Worm (Caenorhabditis elegans): ENCODE measurements around the gene acs-3.

Gene acs-3

ce11 chrV:2008412-2008811 lies 39.1 kb downstream of the acs-3 start (continued):
- TF ChIP-seq D2030.7 (GFP tag; IDR thresholded peaks at IDR 0.05) (peak; percentile 90), F23B12.7 (tag; optimal IDR thresholded peaks at IDR 0.05; ENCODE audit: insufficient read depth) (no peak), snpc-1.3 (tag; optimal IDR thresholded peaks at IDR 0.05; ENCODE audit: insufficient read depth) (peak; percentile 44), F33H1.4 (GFP tag; IDR thresholded peaks at IDR 0.05) (peak; percentile 75), T07F8.4 (tag; optimal IDR thresholded peaks at IDR 0.05) (no peak), ztf-28 (GFP tag; IDR thresholded peaks at IDR 0.05) (peak; percentile 84; the same call in 1 of the 2 replicates), attf-5 (GFP tag; optimal IDR thresholded peaks at IDR 0.05) (peak; percentile 69), F37B4.10 (GFP tag; IDR thresholded peaks at IDR 0.05) (no peak), F57C9.4 (tag; optimal IDR thresholded peaks at IDR 0.05) (no peak), ceh-91 (GFP tag; IDR thresholded peaks at IDR 0.05) (peak; percentile 89), F22D6.2 (tag; optimal IDR thresholded peaks at IDR 0.05) (no peak), nhr-90 (tag; optimal IDR thresholded peaks at IDR 0.05) (peak; percentile 0), sptf-2 (GFP tag; optimal IDR thresholded peaks at IDR 0.05) (no peak), dox-1 (GFP tag; IDR thresholded peaks at IDR 0.05) (peak; percentile 93), die-1 (tag; optimal IDR thresholded peaks at IDR 0.05) (no peak), egrh-3 (GFP tag; IDR thresholded peaks at IDR 0.05) (peak; percentile 42; the same call in 1 of the 2 replicates), tbx-9 (tag; optimal IDR thresholded peaks at IDR 0.05; ENCODE audit: borderline replicate concordance) (no peak), lsl-1 (GFP tag; optimal IDR thresholded peaks at IDR 0.05) (peak; percentile 93), fkh-3 (tag; optimal IDR thresholded peaks at IDR 0.05) (no peak), C06A6.2 (GFP tag; conservative IDR thresholded peaks at IDR 0.05) (no peak), pha-4 (tag; optimal IDR thresholded peaks at IDR 0.05) (no peak), mcd-1 (GFP tag; IDR thresholded peaks at IDR 0.05) (peak; percentile 86), K11D2.4 (GFP tag; IDR thresholded peaks at IDR 0.05) (no peak), efl-1 (GFP tag; optimal IDR thresholded peaks at IDR 0.05) (peak; percentile 58), ztf-3 (GFP tag; optimal IDR thresholded peaks at IDR 0.05) (no peak), sea-2 (GFP tag; IDR thresholded peaks at IDR 0.05) (no peak), F39B2.1 (GFP tag; IDR thresholded peaks at IDR 0.05) (no peak), bed-1 (GFP tag; IDR thresholded peaks at IDR 0.05) (no peak), Y53F4B.3 (GFP tag; IDR thresholded peaks at IDR 0.05) (peak; percentile 41; the same call in 1 of the 2 replicates), B0336.3 (GFP tag; IDR thresholded peaks at IDR 0.05) (peak; percentile 65), unc-62 (GFP tag; optimal IDR thresholded peaks at IDR 0.05) (no peak), mxl-1 (tag; optimal IDR thresholded peaks at IDR 0.05) (no peak), ztf-18 (tag; optimal IDR thresholded peaks at IDR 0.05) (peak; percentile 36), hlh-12 (tag; optimal IDR thresholded peaks at IDR 0.05) (no peak), nfya-2 (GFP tag; IDR thresholded peaks at IDR 0.05) (no peak), Y67H2A.10 (GFP tag; conservative IDR thresholded peaks at IDR 0.05) (peak; percentile 81), egl-44 (GFP tag; IDR thresholded peaks at IDR 0.05) (0 out of 2 replicates have a peak, but pooled peaks have one; percentile 41), ztf-6 (GFP tag; IDR thresholded peaks at IDR 0.05) (no peak), ceh-100 (GFP tag; IDR thresholded peaks at IDR 0.05) (peak; percentile 56; the same call in 1 of the 2 replicates), gei-17 (GFP tag; optimal IDR thresholded peaks at IDR 0.05) (no peak), athp-1 (tag; optimal IDR thresholded peaks at IDR 0.05) (peak; percentile 68), nhr-80 (tag; optimal IDR thresholded peaks at IDR 0.05) (peak; percentile 61), ceh-27 (GFP tag; optimal IDR thresholded peaks at IDR 0.05) (peak; percentile 43), ccch-3 (GFP tag; optimal IDR thresholded peaks at IDR 0.05) (no peak), him-1 (tag; optimal IDR thresholded peaks at IDR 0.05) (peak; percentile 72), zim-3 (tag; optimal IDR thresholded peaks at IDR 0.05) (no peak), T26A5.8 (tag; optimal IDR thresholded peaks at IDR 0.05) (no peak)
